Fruit fly (Drosophila melanogaster): ENCODE data around the gene CG6138.

Gene CG6138

DNA sequence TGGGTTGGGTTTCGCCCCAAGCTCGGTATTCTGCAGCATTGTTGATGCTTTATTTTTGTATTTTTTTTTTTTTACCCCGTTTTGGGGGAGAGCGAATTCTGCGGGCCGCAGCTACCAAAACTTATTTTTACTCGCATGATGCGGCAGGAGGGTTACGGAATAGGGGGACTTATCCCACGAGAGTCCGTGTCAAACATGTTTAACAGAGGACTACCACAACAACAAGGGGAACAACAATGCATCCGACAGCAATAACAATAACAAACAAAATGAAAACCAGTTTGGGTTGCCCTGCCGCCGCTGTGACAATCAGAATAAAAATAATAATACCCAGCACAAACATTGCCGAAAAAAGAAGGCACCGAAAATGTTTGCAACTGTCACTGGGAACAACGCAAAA, 46.0 kb downstream of the CG6138 start:
- TF ChIP-seq Myc (optimal IDR thresholded peaks at IDR 0.05) (no peak), insv (optimal IDR thresholded peaks at IDR 0.05) (no peak), psq (optimal IDR thresholded peaks at IDR 0.05) (no peak), ttk (optimal IDR thresholded peaks at IDR 0.05) (no peak), h (optimal IDR thresholded peaks at IDR 0.05) (no peak), Sin3A (optimal IDR thresholded peaks at IDR 0.05) (no peak)

DNA sequence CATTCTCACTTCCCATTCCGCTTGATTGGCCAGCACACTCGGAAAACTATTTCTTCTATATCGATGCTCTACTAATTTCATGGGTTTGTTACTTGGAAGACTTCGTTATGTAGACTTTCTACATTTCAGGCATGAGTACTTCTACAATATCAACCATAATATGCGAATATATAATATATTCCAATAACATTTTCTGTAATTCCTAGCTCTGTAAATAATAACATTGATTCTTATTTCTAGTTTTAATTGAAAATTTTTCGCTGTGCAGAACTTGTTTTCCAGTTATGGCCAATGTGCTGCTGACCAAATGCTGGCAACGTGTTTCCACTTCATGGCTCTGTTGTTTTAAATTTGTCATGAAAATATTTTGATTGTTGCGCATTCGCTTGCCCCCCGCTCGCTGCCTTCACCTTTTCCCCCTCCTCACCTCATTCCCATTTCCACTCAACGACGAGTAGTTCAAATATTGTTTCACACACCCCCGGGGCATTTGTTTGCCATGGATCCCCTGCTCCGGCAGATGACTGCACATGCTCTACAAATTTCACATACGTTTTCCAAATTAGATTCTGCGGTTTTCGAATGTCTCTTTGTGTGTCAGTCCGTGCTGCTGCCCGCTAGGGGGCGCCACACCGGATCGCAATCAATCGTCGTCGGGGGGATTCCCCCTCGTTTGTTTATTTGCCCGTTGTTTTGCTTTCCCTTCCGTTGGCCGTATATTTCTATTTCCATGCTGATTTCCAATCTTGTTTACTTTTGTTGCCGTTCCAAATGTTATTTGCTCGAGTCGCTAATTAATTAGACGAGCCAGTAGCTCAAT, 47.8 kb downstream of the CG6138 start:
- TF ChIP-seq insv (optimal IDR thresholded peaks at IDR 0.05) (no peak), Sin3A (optimal IDR thresholded peaks at IDR 0.05) (no peak), h (optimal IDR thresholded peaks at IDR 0.05) (no peak), ttk (optimal IDR thresholded peaks at IDR 0.05) (no peak), Myc (optimal IDR thresholded peaks at IDR 0.05) (no peak)

dm6 chr2L:10615889-10616288, 48.8 kb downstream of the CG6138 start:
- TF ChIP-seq insv (optimal IDR thresholded peaks at IDR 0.05) (no peak), Myc (optimal IDR thresholded peaks at IDR 0.05) (no peak), Sin3A (optimal IDR thresholded peaks at IDR 0.05) (no peak), h (optimal IDR thresholded peaks at IDR 0.05) (no peak), psq (optimal IDR thresholded peaks at IDR 0.05) (no peak), ttk (optimal IDR thresholded peaks at IDR 0.05) (no peak)

DNA sequence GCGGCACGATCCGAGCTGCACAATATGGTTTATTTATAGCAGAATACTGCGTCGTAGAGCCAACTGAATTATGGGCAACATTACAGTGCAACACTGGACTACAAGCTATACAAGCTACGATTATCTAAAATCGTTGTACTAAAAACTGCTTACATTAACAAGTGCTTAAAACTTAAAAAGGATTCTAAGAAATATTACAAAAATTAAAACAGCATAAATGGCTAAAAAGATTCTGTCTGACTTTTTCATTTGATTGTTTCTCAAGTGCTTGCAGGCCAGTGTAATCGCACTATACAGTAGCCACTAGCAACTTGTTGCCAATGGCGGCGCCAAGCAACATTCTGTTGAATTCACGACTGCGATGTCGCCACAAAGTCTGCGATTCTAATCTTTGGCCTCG, 49.7 kb downstream of the CG6138 start:
- TF ChIP-seq Myc (optimal IDR thresholded peaks at IDR 0.05) (no peak), insv (optimal IDR thresholded peaks at IDR 0.05) (no peak), psq (optimal IDR thresholded peaks at IDR 0.05) (no peak), ttk (optimal IDR thresholded peaks at IDR 0.05) (no peak), h (optimal IDR thresholded peaks at IDR 0.05) (no peak), Sin3A (optimal IDR thresholded peaks at IDR 0.05) (no peak)

All from Kc167 (cell line).